Worm (Caenorhabditis elegans) whole organism, midembryonic: ENCODE data around the gene M106.2.

Experiments used
- T22C8.4 ChIP-seq: fragments of 200-800 bp; sonication (Bioruptor generic); IDR thresholded peaks from 2 replicates; pipeline ENCODE4 v1.3.6; 2022; ENCODE audit warnings: missing genetic modification characterization, missing compliant biosample characterization
- cog-1 ChIP-seq: sonication (generic microtip); optimal IDR thresholded peaks from 2 replicates; lab custom pipeline; 2016; ENCODE audit warnings: missing genetic modification characterization, missing compliant biosample characterization
- flt-1 ChIP-seq: fragments of 200-800 bp; sonication (Bioruptor generic); IDR thresholded peaks from 2 replicates; pipeline ENCODE4 v1.3.6; 2022; ENCODE audit warnings: missing genetic modification characterization, missing compliant biosample characterization
- klf-2 ChIP-seq: fragments of 200-800 bp; sonication (Bioruptor generic); conservative IDR thresholded peaks from 2 replicates; pipeline ENCODE4 v1.3.6; 2022; ENCODE audit warnings: missing genetic modification reagents, missing genetic modification characterization, missing compliant biosample characterization
- med-1 ChIP-seq: sonication (generic microtip); optimal IDR thresholded peaks from 2 replicates; lab custom pipeline; 2017; ENCODE audit warnings: missing genetic modification characterization, mild to moderate bottlenecking, missing compliant biosample characterization, antibody characterized with exemption, missing genetic modification reagents; ENCODE audit not compliant: insufficient read depth
- ref-1 ChIP-seq: fragments of 200-800 bp; sonication (Bioruptor generic); conservative IDR thresholded peaks from 2 replicates; pipeline ENCODE4 v1.3.6; 2022; ENCODE audit warnings: missing genetic modification reagents, missing genetic modification characterization, missing compliant biosample characterization
- tab-1 ChIP-seq: fragments of 200-800 bp; sonication (Bioruptor generic); IDR thresholded peaks from 2 replicates; pipeline ENCODE4 v1.3.6; 2022; ENCODE audit warnings: missing genetic modification characterization, missing compliant biosample characterization
- ztf-23 ChIP-seq: fragments of 200-800 bp; sonication (Bioruptor generic); IDR thresholded peaks from 2 replicates; pipeline ENCODE4 v1.3.6; 2022; ENCODE audit warnings: missing genetic modification reagents, missing genetic modification characterization, missing compliant biosample characterization
- ztf-29 ChIP-seq: fragments of 200-800 bp; sonication (Bioruptor generic); IDR thresholded peaks from 2 replicates; pipeline ENCODE4 v1.3.6; 2022; ENCODE audit warnings: missing genetic modification reagents, missing genetic modification characterization, missing compliant biosample characterization

M106.2 gene

DNA sequence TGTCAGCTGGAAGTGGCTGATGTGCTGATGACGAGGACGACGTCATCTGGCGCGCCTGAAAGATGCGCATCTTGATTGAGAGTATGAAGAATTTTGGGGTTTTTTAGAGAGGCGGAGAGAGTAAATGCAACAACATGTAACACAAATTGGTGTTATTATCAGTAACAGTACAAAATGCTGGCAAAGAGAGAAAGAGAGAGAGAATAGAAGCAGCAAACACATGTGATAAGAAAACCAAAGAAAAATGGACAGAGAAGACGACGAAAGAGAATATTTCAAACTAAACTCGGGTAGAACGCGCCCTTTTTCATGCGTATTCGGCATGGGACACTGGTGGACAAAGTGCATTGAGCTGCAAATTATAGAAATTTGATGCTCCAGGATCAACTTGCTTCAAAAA is 11.0 kb upstream of the M106.2 start, which contains the start of gene M106.3:
M106.3 (minus strand) TSS at position 70 of the 400 bp plus-strand sequence.
- TF ChIP-seq cog-1 (tag; lab: Kevin White, UChicago) (no peak), flt-1 (no peak), ztf-23 (no peak)

DNA sequence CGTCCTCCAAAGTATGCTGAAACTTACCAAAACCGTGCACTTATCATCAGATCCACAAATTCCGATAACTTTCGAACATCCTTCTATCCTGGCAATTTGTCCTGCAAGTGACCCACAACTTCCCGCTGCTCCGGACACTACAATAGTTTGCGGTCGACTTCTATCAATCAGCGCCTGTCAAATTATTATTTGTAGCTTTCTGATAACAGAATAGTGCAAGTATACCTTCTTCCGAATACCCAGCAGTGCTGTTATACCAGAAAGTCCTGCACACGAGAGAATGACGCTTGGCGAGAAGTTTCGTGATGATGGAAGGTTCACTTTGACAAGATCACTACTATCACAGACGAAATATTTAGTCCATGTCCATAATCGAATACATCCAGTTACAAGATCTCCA is 9.6 kb upstream of the M106.2 start:
- TF ChIP-seq cog-1 (tag; lab: Kevin White, UChicago) (no peak), med-1 (GFP tag; lab: Kevin White, UChicago) (no peak), ztf-23 (no peak), ztf-29 (GFP tag; lab: Robert Waterston, UW) (no peak), T22C8.4 (GFP tag; lab: Robert Waterston, UW) (no peak), tab-1 (GFP tag; lab: Robert Waterston, UW) (no peak), klf-2 (GFP tag; lab: Robert Waterston, UW) (no peak), ref-1 (GFP tag; lab: Robert Waterston, UW) (no peak), flt-1 (no peak)

DNA sequence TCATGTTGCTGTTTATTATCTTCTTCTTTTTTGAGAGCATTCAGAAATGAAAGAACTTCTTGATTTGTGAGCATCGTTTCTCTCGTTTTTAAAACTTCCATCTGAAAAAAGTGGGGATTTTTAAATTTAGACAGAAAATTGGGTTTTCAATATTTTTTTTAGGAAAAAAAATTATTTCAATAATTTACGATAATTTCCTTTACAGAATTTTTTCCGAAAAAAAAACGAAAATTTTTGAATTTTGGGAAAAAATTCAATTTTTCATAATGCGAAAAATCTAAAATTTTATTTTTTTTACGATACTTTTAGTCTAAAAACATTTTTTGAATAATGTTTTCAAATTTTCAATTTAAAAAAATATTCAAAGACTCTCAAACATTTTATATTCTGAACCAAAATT is 7.3 kb upstream of the M106.2 start, which contains the start of gene M106.7:
M106.7 (minus strand) TSS at position 101 of the 400 bp plus-strand sequence.
- TF ChIP-seq klf-2 (GFP tag; lab: Robert Waterston, UW) = no peak
- no peak for TF ChIP-seq ref-1 (GFP tag; lab: Robert Waterston, UW)
- no peak for TF ChIP-seq cog-1 (tag; lab: Kevin White, UChicago)
- no peak for TF ChIP-seq tab-1 (GFP tag; lab: Robert Waterston, UW)
- TF ChIP-seq ztf-23 = no peak
- no peak for TF ChIP-seq med-1 (GFP tag; lab: Kevin White, UChicago)
- TF ChIP-seq T22C8.4 (GFP tag; lab: Robert Waterston, UW) = no peak
- TF ChIP-seq flt-1 = no peak
- no peak for TF ChIP-seq ztf-29 (GFP tag; lab: Robert Waterston, UW)

DNA sequence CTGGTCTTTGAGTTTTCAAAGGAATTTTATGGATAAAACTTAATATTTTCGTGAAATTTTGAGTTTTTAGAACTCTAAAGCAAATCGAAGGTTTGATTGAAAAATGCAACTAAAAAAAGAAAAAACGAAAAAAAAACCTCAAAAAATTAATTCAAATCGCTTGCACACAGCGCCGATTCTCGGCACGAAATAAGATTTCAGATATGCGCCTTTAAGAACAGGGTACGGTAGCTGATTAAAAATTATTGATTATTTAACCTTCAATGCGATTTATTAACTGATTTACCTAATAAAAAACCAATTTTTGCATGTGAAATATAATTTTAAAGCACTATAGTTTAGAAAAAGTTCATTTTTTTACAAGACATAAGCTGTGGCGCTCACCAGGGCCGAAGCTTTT is 3.1 kb upstream of the M106.2 start:
- TF ChIP-seq klf-2 (GFP tag; lab: Robert Waterston, UW) = no peak

DNA sequence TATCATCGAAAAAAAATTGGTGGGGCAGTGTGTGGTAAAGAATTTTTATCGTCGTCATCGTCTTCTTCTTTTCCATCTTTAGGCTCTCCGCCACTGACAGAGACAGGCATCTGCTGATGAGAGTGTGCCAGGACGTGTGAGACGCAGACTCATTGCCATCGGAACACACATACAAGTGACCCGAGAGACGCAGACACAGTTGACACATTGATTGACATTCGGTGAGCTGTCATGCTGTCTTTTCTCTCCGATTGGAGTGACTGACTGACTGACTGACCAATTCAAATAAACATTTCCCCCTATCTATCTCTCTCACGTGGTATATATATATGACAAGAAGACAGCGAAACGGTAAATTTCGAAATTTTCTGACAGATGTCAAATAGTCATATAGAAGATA is 1.3 kb upstream of the M106.2 start:
- no peak for TF ChIP-seq klf-2 (GFP tag; lab: Robert Waterston, UW)
- peak; percentile 68 for TF ChIP-seq cog-1 (tag; lab: Kevin White, UChicago)

DNA sequence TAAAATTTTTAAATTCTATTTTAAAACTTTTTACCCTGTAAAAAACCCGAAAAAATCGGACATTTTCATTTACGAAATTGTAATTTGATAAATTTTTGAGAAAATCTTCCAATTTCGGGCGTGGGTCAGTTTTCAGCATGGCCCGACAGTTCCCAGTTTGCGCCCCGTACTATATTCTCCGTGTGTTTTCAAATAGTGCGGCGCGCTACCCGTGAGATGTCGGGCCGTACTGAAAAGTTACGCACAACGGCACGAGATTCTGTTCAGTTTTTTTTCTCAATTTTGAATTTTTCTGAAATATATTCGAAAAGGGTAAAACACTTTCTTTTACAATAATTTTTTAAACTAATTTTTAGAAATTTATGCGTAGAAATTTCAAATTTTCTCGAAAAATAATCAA is 2.7 kb downstream of the M106.2 start:
- TF ChIP-seq ztf-23 (no peak), T22C8.4 (GFP tag; lab: Robert Waterston, UW) (no peak), med-1 (GFP tag; lab: Kevin White, UChicago) (no peak), ref-1 (GFP tag; lab: Robert Waterston, UW) (no peak), ztf-29 (GFP tag; lab: Robert Waterston, UW) (no peak), flt-1 (no peak), cog-1 (tag; lab: Kevin White, UChicago) (no peak), klf-2 (GFP tag; lab: Robert Waterston, UW) (no peak), tab-1 (GFP tag; lab: Robert Waterston, UW) (no peak)

DNA sequence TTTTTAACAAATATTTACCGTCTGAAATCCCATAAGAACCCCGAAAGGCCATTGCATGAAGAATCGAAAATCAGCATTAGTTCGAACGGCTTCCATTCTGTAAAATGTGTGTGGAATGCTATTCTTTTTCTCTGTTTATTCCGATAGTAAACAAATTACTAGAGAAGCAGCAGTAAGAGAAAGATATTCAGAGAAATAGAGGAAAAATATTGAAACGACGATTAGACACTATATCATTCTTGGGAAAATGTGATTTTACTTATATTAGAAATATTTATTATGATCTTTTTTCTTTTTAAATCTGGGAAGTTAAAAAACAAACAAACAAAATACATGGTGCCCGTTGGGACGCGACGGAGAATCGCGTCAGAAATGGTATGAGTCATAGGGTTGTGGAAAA is 6.3 kb downstream of the M106.2 start, which contains the start of gene M106.8:
M106.8 (minus strand) TSS at position 101 of the 400 bp plus-strand sequence.
- TF ChIP-seq tab-1 (GFP tag; lab: Robert Waterston, UW) (no peak), med-1 (GFP tag; lab: Kevin White, UChicago) (no peak), ztf-29 (GFP tag; lab: Robert Waterston, UW) (no peak), klf-2 (GFP tag; lab: Robert Waterston, UW) (no peak), T22C8.4 (GFP tag; lab: Robert Waterston, UW) (no peak), cog-1 (tag; lab: Kevin White, UChicago) (no peak), flt-1 (no peak), ztf-23 (no peak), ref-1 (GFP tag; lab: Robert Waterston, UW) (no peak)

DNA sequence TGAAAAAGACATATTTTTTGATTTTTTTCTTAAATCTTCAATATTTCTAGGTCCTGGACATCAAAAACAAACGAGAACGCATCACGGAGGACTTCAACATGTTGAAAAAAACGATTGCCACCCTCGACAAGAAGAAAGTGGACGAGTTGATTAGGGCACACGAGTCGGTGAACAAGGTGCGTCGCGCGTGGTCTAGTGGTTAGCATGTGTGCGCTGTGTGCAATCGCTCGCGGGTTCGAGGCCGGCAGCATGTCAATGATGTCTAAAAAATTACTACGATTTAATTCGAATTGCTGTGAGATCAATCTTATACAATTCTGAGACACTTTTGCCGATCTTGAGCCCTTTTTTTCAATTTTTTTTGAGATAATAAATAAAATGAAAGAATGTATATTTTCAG is 9.7 kb downstream of the M106.2 start:
- TF ChIP-seq tab-1 (GFP tag; lab: Robert Waterston, UW) (peak; percentile 95), med-1 (GFP tag; lab: Kevin White, UChicago) (peak; percentile 69), klf-2 (GFP tag; lab: Robert Waterston, UW) (peak; percentile 89), ref-1 (GFP tag; lab: Robert Waterston, UW) (peak; percentile 98), cog-1 (tag; lab: Kevin White, UChicago) (peak; percentile 92), ztf-23 (peak; percentile 92), T22C8.4 (GFP tag; lab: Robert Waterston, UW) (peak; percentile 93), flt-1 (peak; percentile 97), ztf-29 (GFP tag; lab: Robert Waterston, UW) (peak; percentile 87)

DNA sequence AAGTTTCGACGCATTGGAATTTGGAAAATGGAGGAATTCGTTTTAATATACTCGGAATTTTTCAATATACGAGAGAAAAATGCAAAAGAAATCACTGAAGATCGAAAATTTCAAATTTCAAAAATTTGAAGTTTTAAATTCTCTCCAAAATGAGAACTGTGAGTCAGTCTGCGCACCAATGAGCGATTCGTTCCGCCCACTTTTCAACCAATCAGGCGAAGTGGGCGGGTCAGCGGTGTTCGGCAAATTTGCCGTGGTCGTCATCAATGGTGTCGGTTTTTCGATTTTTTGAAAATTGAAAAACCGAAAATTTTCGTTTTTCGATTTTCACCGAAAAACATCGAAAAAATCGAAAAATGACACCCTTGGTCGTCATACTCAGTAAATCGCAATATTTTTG is 11.3 kb downstream of the M106.2 start:
- TF ChIP-seq flt-1 (no peak), tab-1 (GFP tag; lab: Robert Waterston, UW) (no peak), ztf-29 (GFP tag; lab: Robert Waterston, UW) (no peak), T22C8.4 (GFP tag; lab: Robert Waterston, UW) (no peak), ztf-23 (no peak), cog-1 (tag; lab: Kevin White, UChicago) (no peak), klf-2 (GFP tag; lab: Robert Waterston, UW) (no peak), ref-1 (GFP tag; lab: Robert Waterston, UW) (no peak), med-1 (GFP tag; lab: Kevin White, UChicago) (no peak)

DNA sequence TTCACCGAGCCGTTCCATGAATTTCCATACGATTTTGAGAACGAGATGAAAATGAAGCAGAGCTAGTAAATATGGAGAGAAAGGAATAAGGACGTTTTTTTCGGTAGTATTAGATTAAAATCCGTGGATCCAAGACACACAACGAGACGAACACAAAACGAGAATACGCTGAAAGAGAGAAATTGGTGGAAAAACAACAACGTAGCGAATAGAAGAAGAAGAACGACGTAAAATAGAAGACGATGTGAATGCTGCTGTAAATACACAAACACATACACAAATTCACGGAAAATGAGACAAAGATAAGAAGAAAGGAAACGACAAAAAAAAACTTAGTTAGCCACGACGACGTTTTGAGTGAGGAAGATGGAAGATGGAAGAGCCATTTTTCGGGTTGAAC is 15.1 kb downstream of the M106.2 start:
- TF ChIP-seq flt-1 (0 out of 2 replicates have a peak, but pooled peaks have one; percentile 29), tab-1 (GFP tag; lab: Robert Waterston, UW) (no peak)
